Worm (Caenorhabditis elegans) whole organism, L2 larva: Measurements from ENCODE around the gene ztf-20.

Experiments
- F13H6.1 ChIP-seq: sonication (generic microtip); optimal IDR thresholded peaks from 2 replicates; lab custom pipeline; 2016; ENCODE audit warnings: missing genetic modification characterization, missing compliant biosample characterization
- Y55F3AM.14 ChIP-seq: fragments of 200-800 bp; sonication (Bioruptor generic); optimal IDR thresholded peaks from 2 replicates; lab custom pipeline; 2018; ENCODE audit warnings: mild to moderate bottlenecking, missing genetic modification characterization, missing compliant biosample characterization
- aly-2 ChIP-seq: fragments of 150-350 bp; optimal IDR thresholded peaks from 2 replicates; lab custom pipeline; 2014; ENCODE audit warnings: missing biosample characterization, missing genetic modification characterization
- ama-1 ChIP-seq: fragments of 150-350 bp; optimal IDR thresholded peaks from 2 replicates; lab custom pipeline; 2018; ENCODE audit warnings: inconsistent platforms
- blmp-1 ChIP-seq: sonication (generic microtip); optimal IDR thresholded peaks from 2 replicates; lab custom pipeline; 2017; ENCODE audit warnings: missing genetic modification characterization, mild to moderate bottlenecking, missing compliant biosample characterization, antibody characterized with exemption, moderate library complexity; ENCODE audit not compliant: insufficient read depth
- ceh-82 ChIP-seq: fragments of 150-350 bp; optimal IDR thresholded peaks from 2 replicates; lab custom pipeline; 2014; ENCODE audit warnings: missing biosample characterization, missing genetic modification characterization
- dmd-4 ChIP-seq: sonication (generic microtip); optimal IDR thresholded peaks from 2 replicates; lab custom pipeline; 2017; ENCODE audit warnings: missing biosample characterization, missing genetic modification characterization
- egl-27 ChIP-seq: sonication (generic microtip); optimal IDR thresholded peaks from 3 replicates; lab custom pipeline; 2017; ENCODE audit warnings: missing biosample characterization, missing genetic modification reagents, missing genetic modification characterization
- elt-3 ChIP-seq: sonication (generic microtip); optimal IDR thresholded peaks from 2 replicates; lab custom pipeline; 2017; ENCODE audit warnings: missing biosample characterization, missing genetic modification characterization
- lin-11 ChIP-seq: fragments of 150-350 bp; sonication (generic microtip); optimal IDR thresholded peaks from 2 replicates; lab custom pipeline; 2014; ENCODE audit warnings: missing biosample characterization, missing genetic modification characterization, inconsistent platforms, mixed read lengths
- mbf-1 ChIP-seq: sonication (generic microtip); optimal IDR thresholded peaks from 2 replicates; lab custom pipeline; 2017; ENCODE audit warnings: missing biosample characterization, missing genetic modification characterization
- nhr-10 ChIP-seq: sonication (generic microtip); optimal IDR thresholded peaks from 2 replicates; lab custom pipeline; 2017; ENCODE audit warnings: missing biosample characterization, missing genetic modification characterization
- nhr-12 ChIP-seq: fragments of 150-350 bp; optimal IDR thresholded peaks from 2 replicates; lab custom pipeline; 2014; ENCODE audit warnings: missing biosample characterization, missing genetic modification characterization
- nhr-129 ChIP-seq: fragments of 150-350 bp; optimal IDR thresholded peaks from 2 replicates; lab custom pipeline; 2014; ENCODE audit warnings: missing biosample characterization, missing genetic modification characterization
- nhr-25 ChIP-seq: fragments of 150-350 bp; sonication (generic microtip); optimal IDR thresholded peaks from 3 replicates; lab custom pipeline; 2014; ENCODE audit warnings: missing biosample characterization, missing genetic modification characterization
- nhr-6 ChIP-seq: fragments of 150-350 bp; optimal IDR thresholded peaks from 2 replicates; lab custom pipeline; 2014; ENCODE audit warnings: missing biosample characterization, missing genetic modification characterization
- sem-4 ChIP-seq: fragments of 150-350 bp; optimal IDR thresholded peaks from 2 replicates; lab custom pipeline; 2014; ENCODE audit warnings: missing biosample characterization, missing genetic modification reagents, missing genetic modification characterization
- sma-3 ChIP-seq: sonication (generic microtip); optimal IDR thresholded peaks from 2 replicates; lab custom pipeline; 2016; ENCODE audit warnings: missing genetic modification reagents, missing genetic modification characterization, missing compliant biosample characterization
- unc-62 ChIP-seq: fragments of 150-350 bp; optimal IDR thresholded peaks from 2 replicates; lab custom pipeline; 2014; ENCODE audit warnings: missing biosample characterization, missing genetic modification reagents, missing genetic modification characterization

The ztf-20 gene

DNA sequence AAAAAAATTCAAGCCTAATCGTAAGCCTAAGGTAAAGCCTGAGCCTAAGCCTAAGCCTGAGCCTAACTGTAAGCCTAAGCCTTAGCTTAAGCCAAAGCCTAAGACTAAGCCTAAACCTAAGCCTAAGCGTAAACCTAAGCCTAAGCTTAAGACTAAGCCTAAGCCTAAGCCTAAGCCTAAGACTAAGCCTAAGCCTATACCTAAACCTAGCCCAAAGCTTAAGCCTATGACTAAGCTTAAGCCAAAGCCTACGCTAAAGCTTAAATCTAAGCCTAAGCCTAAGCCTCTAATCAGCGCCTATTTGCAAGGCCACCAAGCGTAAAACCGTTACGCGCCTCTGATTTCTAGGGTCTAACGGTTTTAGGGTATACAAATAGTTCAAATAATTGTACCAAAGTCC is 50.3 kb downstream of the ztf-20 start:
- TF ChIP-seq sem-4 (no peak), sma-3 (GFP tag; lab: Kevin White, UChicago) (no peak), egl-27 (tag; lab: Kevin White, UChicago) (no peak), nhr-6 (no peak), elt-3 (tag; lab: Kevin White, UChicago) (no peak), blmp-1 (tag; lab: Kevin White, UChicago) (no peak), mbf-1 (no peak), nhr-10 (tag; lab: Kevin White, UChicago) (no peak), nhr-129 (tag; lab: Kevin White, UChicago) (no peak), ama-1 (lab: Kevin White, UChicago) (no peak), Y55F3AM.14 (GFP tag; lab: Kevin White, UChicago) (no peak), ceh-82 (no peak), unc-62 (GFP tag; lab: Kevin White, UChicago) (no peak), dmd-4 (tag; lab: Kevin White, UChicago) (no peak), F13H6.1 (no peak), aly-2 (tag; lab: Kevin White, UChicago) (no peak), nhr-12 (no peak), lin-11 (tag; lab: Kevin White, UChicago) (no peak), nhr-25 (no peak)
- TF ChIP-seq, all 48 proteins: peak for 0
